Worm (Caenorhabditis elegans) whole organism, early embryonic: ENCODE results near the gene zhp-4.

Experiments used
- F13C5.2 ChIP-seq: sonication (generic microtip); optimal IDR thresholded peaks from 2 replicates; lab custom pipeline; 2017; ENCODE audit warnings: mild to moderate bottlenecking, missing genetic modification characterization, inconsistent platforms, missing compliant biosample characterization
- ama-1 ChIP-seq: fragments of 150-350 bp; optimal IDR thresholded peaks from 2 replicates; lab custom pipeline; 2014
- ceh-13 ChIP-seq: fragments of 200-800 bp; sonication (Bioruptor generic); optimal IDR thresholded peaks from 2 replicates; lab custom pipeline; 2018; ENCODE audit warnings: mild to moderate bottlenecking, missing genetic modification characterization, missing compliant biosample characterization
- ceh-36 ChIP-seq: sonication (generic microtip); optimal IDR thresholded peaks from 2 replicates; lab custom pipeline; 2016; ENCODE audit warnings: missing genetic modification characterization, inconsistent platforms, missing compliant biosample characterization
- ets-7 ChIP-seq: sonication (generic microtip); optimal IDR thresholded peaks from 2 replicates; lab custom pipeline; 2016; ENCODE audit warnings: missing genotype, missing genetic modification characterization, missing compliant biosample characterization
- flt-1 ChIP-seq: fragments of 200-800 bp; sonication (Bioruptor generic); IDR thresholded peaks from 2 replicates; pipeline ENCODE4 v1.3.6; 2022; ENCODE audit warnings: missing genetic modification characterization, missing compliant biosample characterization
- pes-1 ChIP-seq: fragments of 200-800 bp; sonication (Bioruptor generic); IDR thresholded peaks from 2 replicates; pipeline ENCODE4 v1.3.6; 2022; ENCODE audit warnings: missing genetic modification reagents, missing genetic modification characterization, missing compliant biosample characterization
- tbx-11 ChIP-seq: fragments of 200-800 bp; sonication (Bioruptor generic); IDR thresholded peaks from 2 replicates; pipeline ENCODE4 v1.3.6; 2022; ENCODE audit warnings: missing genetic modification characterization, missing compliant biosample characterization
- tbx-37 ChIP-seq: fragments of 200-800 bp; sonication (Bioruptor generic); conservative IDR thresholded peaks from 2 replicates; pipeline ENCODE4 v1.3.6; 2022; ENCODE audit warnings: missing genetic modification reagents, missing genetic modification characterization, missing compliant biosample characterization
- tra-4 ChIP-seq: sonication (generic microtip); optimal IDR thresholded peaks from 2 replicates; lab custom pipeline; 2017; ENCODE audit warnings: missing genetic modification characterization, missing compliant biosample characterization

DNA sequence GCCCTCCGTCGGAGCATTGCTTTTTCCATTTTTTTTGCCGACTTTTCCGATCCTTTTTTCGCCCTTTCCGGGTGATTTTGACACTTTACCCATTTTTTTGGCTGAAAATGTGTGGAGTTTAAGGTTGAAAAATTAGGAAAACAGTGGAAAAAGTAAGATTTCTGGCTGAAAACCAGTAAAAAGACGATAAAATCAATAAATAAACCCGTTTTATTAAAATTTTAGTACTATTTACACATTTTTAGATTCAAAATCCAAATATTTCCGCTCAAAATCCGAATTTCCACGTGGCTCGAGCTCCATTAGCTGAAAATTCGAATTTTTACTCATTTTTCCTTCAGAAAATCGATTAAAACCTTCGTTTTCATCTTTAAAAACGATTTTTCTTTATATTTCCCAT, 16.7 kb upstream of the zhp-4 start, which contains the start of gene pro-3:
- TF ChIP-seq flt-1 (GFP tag; lab: Robert Waterston, UW) = no peak
- TF ChIP-seq ceh-36 (tag; lab: Kevin White, UChicago) = no peak
- TF ChIP-seq ama-1 = no peak
- TF ChIP-seq tbx-11 = no peak
- TF ChIP-seq tra-4 = no peak
- no peak for TF ChIP-seq tbx-37
- TF ChIP-seq pes-1 = no peak
- no peak for TF ChIP-seq F13C5.2
- no peak for TF ChIP-seq ets-7 (tag; lab: Kevin White, UChicago)
- no peak for TF ChIP-seq ceh-13 (GFP tag; lab: Kevin White, UChicago)
